Worm (Caenorhabditis elegans) whole organism, young adult: ENCODE results near the gene K12D12.4.

Experiments used
- B0019.2 ChIP-seq: fragments of 200-800 bp; sonication (Bioruptor generic); conservative IDR thresholded peaks from 2 replicates; pipeline ENCODE4 v1.3.6; 2022; ENCODE audit warnings: missing genetic modification reagents, missing genetic modification characterization, missing compliant biosample characterization
- B0035.1 ChIP-seq: sonication (generic microtip); optimal IDR thresholded peaks from 2 replicates; lab custom pipeline; 2016; ENCODE audit warnings: missing genetic modification characterization, mild to moderate bottlenecking, missing compliant biosample characterization, missing genotype, missing genetic modification reagents
- B0336.3 ChIP-seq: fragments of 200-800 bp; sonication (Bioruptor generic); IDR thresholded peaks from 2 replicates; pipeline ENCODE4 v1.3.6; 2022; ENCODE audit warnings: missing genetic modification characterization, missing compliant biosample characterization
- C06A6.2 ChIP-seq: fragments of 200-800 bp; sonication (Bioruptor generic); conservative IDR thresholded peaks from 2 replicates; pipeline ENCODE4 v1.3.6; 2022; ENCODE audit warnings: missing genetic modification characterization, missing compliant biosample characterization
- C17E4.6 ChIP-seq: fragments of 200-800 bp; sonication (Bioruptor generic); IDR thresholded peaks from 2 replicates; pipeline ENCODE4 v1.3.6; 2022; ENCODE audit warnings: missing genetic modification reagents, missing genetic modification characterization, missing compliant biosample characterization
- F39B2.1 ChIP-seq: fragments of 200-800 bp; sonication (Bioruptor generic); IDR thresholded peaks from 2 replicates; pipeline ENCODE4 v1.3.6; 2022; ENCODE audit warnings: missing genetic modification reagents, missing genetic modification characterization, missing compliant biosample characterization
- F49E8.2 ChIP-seq: sonication (generic microtip); optimal IDR thresholded peaks from 3 replicates; lab custom pipeline; 2017; ENCODE audit warnings: missing genetic modification characterization, mild to moderate bottlenecking, missing compliant biosample characterization, antibody characterized with exemption, moderate library complexity; ENCODE audit not compliant: insufficient read depth
- F55B11.4 ChIP-seq: sonication (generic microtip); optimal IDR thresholded peaks from 2 replicates; lab custom pipeline; 2016; ENCODE audit warnings: missing compliant biosample characterization, missing genetic modification characterization, borderline replicate concordance; ENCODE audit not compliant: insufficient read depth
- F57C9.4 ChIP-seq: sonication (generic microtip); optimal IDR thresholded peaks from 2 replicates; lab custom pipeline; 2017; ENCODE audit warnings: mild to moderate bottlenecking, missing genetic modification characterization, missing compliant biosample characterization
- T07F8.4 ChIP-seq: sonication (generic microtip); optimal IDR thresholded peaks from 2 replicates; lab custom pipeline; 2016; ENCODE audit warnings: mild to moderate bottlenecking, missing genetic modification characterization, moderate library complexity, missing compliant biosample characterization
- Y53F4B.3 ChIP-seq: fragments of 200-800 bp; sonication (Bioruptor generic); IDR thresholded peaks from 2 replicates; pipeline ENCODE4 v1.3.6; 2022; ENCODE audit warnings: missing genetic modification reagents, missing genetic modification characterization, missing compliant biosample characterization
- Y53G8AR.9 ChIP-seq: fragments of 200-800 bp; sonication (Bioruptor generic); conservative IDR thresholded peaks from 2 replicates; pipeline ENCODE4 v1.3.6; 2022; ENCODE audit warnings: missing genetic modification reagents, missing genetic modification characterization, missing compliant biosample characterization
- Y79H2A.3 ChIP-seq: fragments of 200-800 bp; sonication (Bioruptor generic); conservative IDR thresholded peaks from 2 replicates; pipeline ENCODE4 v1.3.6; 2022; ENCODE audit warnings: missing genetic modification reagents, missing genetic modification characterization, missing compliant biosample characterization
- aptf-2 ChIP-seq: fragments of 200-800 bp; sonication (Bioruptor generic); conservative IDR thresholded peaks from 2 replicates; pipeline ENCODE4 v1.3.6; 2022; ENCODE audit warnings: missing genetic modification reagents, missing genetic modification characterization, missing compliant biosample characterization
- aptf-3 ChIP-seq: fragments of 200-800 bp; sonication (Bioruptor generic); IDR thresholded peaks from 2 replicates; pipeline ENCODE4 v1.3.6; 2022; ENCODE audit warnings: missing genetic modification characterization, missing compliant biosample characterization
- attf-6 ChIP-seq: fragments of 200-800 bp; sonication (Bioruptor generic); IDR thresholded peaks from 2 replicates; pipeline ENCODE4 v1.3.6; 2022; ENCODE audit warnings: missing genetic modification reagents, missing genetic modification characterization, missing compliant biosample characterization
- bed-1 ChIP-seq: fragments of 200-800 bp; sonication (Bioruptor generic); IDR thresholded peaks from 2 replicates; pipeline ENCODE4 v1.3.6; 2022; ENCODE audit warnings: missing genetic modification reagents, missing genetic modification characterization, missing compliant biosample characterization
- ceh-40 ChIP-seq: fragments of 200-800 bp; sonication (Bioruptor generic); IDR thresholded peaks from 2 replicates; pipeline ENCODE4 v1.3.6; 2022; ENCODE audit warnings: missing genetic modification characterization, missing compliant biosample characterization
- ceh-79 ChIP-seq: sonication (generic microtip); optimal IDR thresholded peaks from 2 replicates; lab custom pipeline; 2017; ENCODE audit warnings: mild to moderate bottlenecking, missing genetic modification characterization, missing compliant biosample characterization
- ceh-91 ChIP-seq: fragments of 200-800 bp; sonication (Bioruptor generic); IDR thresholded peaks from 2 replicates; pipeline ENCODE4 v1.3.6; 2022; ENCODE audit warnings: missing genetic modification reagents, missing genetic modification characterization, missing compliant biosample characterization
- die-1 ChIP-seq: sonication (generic microtip); optimal IDR thresholded peaks from 2 replicates; lab custom pipeline; 2016; ENCODE audit warnings: missing genotype, mild to moderate bottlenecking, missing genetic modification characterization, missing compliant biosample characterization
- dpff-1 ChIP-seq: sonication (generic microtip); optimal IDR thresholded peaks from 2 replicates; lab custom pipeline; 2017; ENCODE audit warnings: mild to moderate bottlenecking, missing genetic modification characterization, missing compliant biosample characterization
- dpl-1 ChIP-seq: fragments of 150-350 bp; optimal IDR thresholded peaks from 2 replicates; lab custom pipeline; 2014; ENCODE audit warnings: missing biosample characterization, missing genetic modification reagents, missing genetic modification characterization
- efl-1 ChIP-seq: fragments of 150-350 bp; optimal IDR thresholded peaks from 2 replicates; lab custom pipeline; 2014; ENCODE audit warnings: missing biosample characterization, missing genetic modification reagents, missing genetic modification characterization
- egl-44 ChIP-seq: fragments of 200-800 bp; sonication (Bioruptor generic); IDR thresholded peaks from 2 replicates; pipeline ENCODE4 v1.3.6; 2022; ENCODE audit warnings: missing genetic modification reagents, missing genetic modification characterization, missing compliant biosample characterization
- egrh-3 ChIP-seq: fragments of 200-800 bp; sonication (Bioruptor generic); IDR thresholded peaks from 2 replicates; pipeline ENCODE4 v1.3.6; 2022; ENCODE audit warnings: missing genetic modification reagents, missing genetic modification characterization, missing compliant biosample characterization
- him-1 ChIP-seq: sonication (generic microtip); optimal IDR thresholded peaks from 2 replicates; lab custom pipeline; 2016; ENCODE audit warnings: missing genotype, missing genetic modification reagents, missing genetic modification characterization, missing compliant biosample characterization
- hsf-1 ChIP-seq: fragments of 200-800 bp; sonication (Bioruptor generic); IDR thresholded peaks from 2 replicates; pipeline ENCODE4 v1.3.6; 2022; ENCODE audit warnings: missing genetic modification reagents, missing genetic modification characterization, missing compliant biosample characterization
- lin-26 ChIP-seq: fragments of 200-800 bp; sonication (Bioruptor generic); IDR thresholded peaks from 2 replicates; pipeline ENCODE4 v1.3.6; 2022; ENCODE audit warnings: missing genetic modification reagents, missing genetic modification characterization, missing compliant biosample characterization
- lin-35 ChIP-seq, 3 experiments: fragments of 150-350 bp in 2 of 3; sonication (generic microtip) in 1 of 3; optimal IDR thresholded peaks; 2 replicates each; lab custom pipeline; 2014 to 2018; ENCODE audit warnings: missing biosample characterization in 3 of 3, missing genetic modification characterization in 3 of 3, missing genetic modification reagents in 3 of 3
- lin-40 ChIP-seq: sonication (generic microtip); optimal IDR thresholded peaks from 2 replicates; lab custom pipeline; 2016; ENCODE audit warnings: missing genetic modification characterization, mild to moderate bottlenecking, missing compliant biosample characterization, missing genotype, missing genetic modification reagents
- lir-1 ChIP-seq: fragments of 200-800 bp; sonication (Bioruptor generic); conservative IDR thresholded peaks from 2 replicates; pipeline ENCODE4 v1.3.6; 2022; ENCODE audit warnings: missing genetic modification reagents, missing genetic modification characterization, missing compliant biosample characterization
- mcd-1 ChIP-seq: fragments of 200-800 bp; sonication (Bioruptor generic); IDR thresholded peaks from 2 replicates; pipeline ENCODE4 v1.3.6; 2022; ENCODE audit warnings: missing genetic modification reagents, missing genetic modification characterization, missing compliant biosample characterization
- mes-4 ChIP-seq: sonication (generic microtip); optimal IDR thresholded peaks from 2 replicates; lab custom pipeline; 2016; ENCODE audit warnings: missing genotype, missing genetic modification characterization, missing compliant biosample characterization
- nhr-27 ChIP-seq: fragments of 200-800 bp; sonication (Bioruptor generic); optimal IDR thresholded peaks from 2 replicates; lab custom pipeline; 2018; ENCODE audit warnings: mild to moderate bottlenecking, missing genetic modification characterization, moderate library complexity, missing compliant biosample characterization
- pbrm-1 ChIP-seq: fragments of 200-800 bp; sonication (Bioruptor generic); IDR thresholded peaks from 2 replicates; pipeline ENCODE4 v1.3.6; 2022; ENCODE audit warnings: missing genetic modification reagents, missing genetic modification characterization, missing compliant biosample characterization
- pha-4 ChIP-seq: fragments of 150-350 bp; sonication (generic microtip); optimal IDR thresholded peaks from 2 replicates; lab custom pipeline; 2014; ENCODE audit warnings: missing biosample characterization, missing genetic modification reagents, missing genetic modification characterization
- rec-8 ChIP-seq, 2 experiments: sonication (generic microtip); optimal IDR thresholded peaks; 2 replicates each; lab custom pipeline; 2016; ENCODE audit warnings: mild to moderate bottlenecking in 2 of 2, missing genetic modification characterization in 2 of 2, missing genetic modification reagents in 2 of 2, missing genotype in 2 of 2, missing biosample characterization in 1 of 2, missing compliant biosample characterization in 1 of 2, moderate library complexity in 1 of 2
- repo-1 ChIP-seq: sonication (generic microtip); optimal IDR thresholded peaks from 2 replicates; lab custom pipeline; 2017; ENCODE audit warnings: mild to moderate bottlenecking, missing genetic modification characterization, missing compliant biosample characterization
- rpc-1 ChIP-seq, 2 experiments: fragments of 150-350 bp in 1 of 2; sonication (generic microtip) in 1 of 2; optimal IDR thresholded peaks; 2 replicates each; lab custom pipeline; 2014 to 2018; ENCODE audit warnings: missing biosample characterization in 1 of 2, missing genetic modification characterization in 1 of 2, missing genetic modification reagents in 1 of 2, missing genotype in 1 of 2
- snpc-1.3 ChIP-seq: sonication (generic microtip); optimal IDR thresholded peaks from 2 replicates; lab custom pipeline; 2017; ENCODE audit warnings: missing genetic modification characterization, mild to moderate bottlenecking, missing compliant biosample characterization, antibody characterized with exemption, moderate library complexity, missing genotype, missing genetic modification reagents; ENCODE audit not compliant: insufficient read depth
- tbp1 ChIP-seq: fragments of 200-800 bp; sonication (Bioruptor generic); optimal IDR thresholded peaks from 2 replicates; lab custom pipeline; 2018; ENCODE audit warnings: mild to moderate bottlenecking, missing genetic modification characterization, missing compliant biosample characterization
- tlf-1 ChIP-seq: fragments of 200-800 bp; sonication (Bioruptor generic); optimal IDR thresholded peaks from 2 replicates; lab custom pipeline; 2018; ENCODE audit warnings: mild to moderate bottlenecking, missing genetic modification characterization, missing compliant biosample characterization
- unc-62 ChIP-seq: fragments of 150-350 bp; optimal IDR thresholded peaks from 2 replicates; lab custom pipeline; 2014; ENCODE audit warnings: missing biosample characterization, missing genetic modification reagents, missing genetic modification characterization
- ztf-25 ChIP-seq: fragments of 200-800 bp; sonication (Bioruptor generic); IDR thresholded peaks from 2 replicates; pipeline ENCODE4 v1.3.6; 2022; ENCODE audit warnings: missing genetic modification reagents, missing genetic modification characterization, missing compliant biosample characterization

Gene K12D12.4

DNA sequence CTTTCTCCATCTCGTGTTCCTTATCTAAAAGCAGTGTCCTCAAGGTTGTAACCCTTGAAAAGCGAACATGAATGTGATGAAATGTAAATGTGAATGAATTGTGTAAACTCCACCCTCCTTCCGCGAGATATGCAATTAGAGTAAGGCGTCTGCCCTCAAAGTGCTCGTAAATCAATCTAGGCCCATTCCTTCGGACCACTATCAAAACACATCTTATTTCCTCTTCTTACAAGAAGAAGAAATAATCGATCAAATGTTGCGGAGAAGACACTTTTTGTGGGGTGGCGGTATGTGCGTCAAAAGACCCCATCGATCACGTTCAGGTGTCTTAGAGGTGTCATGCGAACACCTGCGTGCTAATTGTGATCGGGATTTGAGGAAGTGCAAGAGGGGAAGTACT lies 36.7 kb upstream of the K12D12.4 start:
- TF ChIP-seq C17E4.6 (GFP tag; lab: Robert Waterston, UW) (no peak), egl-44 (GFP tag; lab: Robert Waterston, UW) (no peak), him-1 (tag; lab: Kevin White, UChicago) (no peak), snpc-1.3 (tag; lab: Kevin White, UChicago) (no peak), nhr-27 (tag; lab: Kevin White, UChicago) (no peak), lin-40 (no peak), ceh-40 (GFP tag; lab: Robert Waterston, UW) (no peak), B0336.3 (GFP tag; lab: Robert Waterston, UW) (no peak), F57C9.4 (tag; lab: Kevin White, UChicago) (no peak), egrh-3 (no peak), F39B2.1 (GFP tag; lab: Robert Waterston, UW) (no peak), tbp1 (GFP tag; lab: Kevin White, UChicago) (no peak), aptf-2 (no peak), lir-1 (GFP tag; lab: Robert Waterston, UW) (no peak)

DNA sequence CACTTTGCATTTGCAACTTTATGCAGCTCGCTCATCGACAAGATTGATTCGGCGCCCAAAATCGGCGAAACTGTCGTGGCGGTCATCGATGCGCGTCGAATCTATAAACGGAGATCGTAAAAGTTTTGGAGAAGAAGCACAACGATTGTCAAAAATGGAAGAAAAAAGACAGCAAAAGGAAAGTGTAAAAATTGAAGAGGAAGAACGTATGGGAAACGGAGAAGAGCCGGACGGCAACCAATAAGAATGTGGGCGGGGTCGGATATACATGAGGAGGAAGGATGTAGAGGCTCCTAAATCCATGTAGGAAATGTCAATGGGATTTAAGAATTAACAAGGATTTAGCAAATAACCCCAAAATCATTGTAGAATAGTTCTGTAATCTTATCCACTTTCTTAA lies 35.6 kb upstream of the K12D12.4 start, which contains the start of gene vab-23:
TSS of gene vab-23 (minus strand) at position 101 of the 400 bp plus-strand sequence.
- TF ChIP-seq T07F8.4 (tag; lab: Kevin White, UChicago) (no peak), pbrm-1 (GFP tag; lab: Robert Waterston, UW) (no peak), repo-1 (tag; lab: Kevin White, UChicago) (no peak), B0035.1 (tag; lab: Kevin White, UChicago) (no peak), lin-35 (GFP tag; optimal IDR thresholded peaks at IDR 0.05; lab: Kevin White, UChicago) (no peak), egl-44 (GFP tag; lab: Robert Waterston, UW) (no peak), C06A6.2 (GFP tag; lab: Robert Waterston, UW) (no peak), hsf-1 (GFP tag; lab: Robert Waterston, UW) (no peak), Y79H2A.3 (GFP tag; lab: Robert Waterston, UW) (no peak), mcd-1 (GFP tag; lab: Robert Waterston, UW) (no peak), dpl-1 (no peak), mes-4 (no peak), nhr-27 (tag; lab: Kevin White, UChicago) (no peak), unc-62 (GFP tag; lab: Kevin White, UChicago) (no peak), F49E8.2 (tag; lab: Kevin White, UChicago) (no peak), efl-1 (GFP tag; lab: Kevin White, UChicago) (no peak), B0019.2 (no peak)

DNA sequence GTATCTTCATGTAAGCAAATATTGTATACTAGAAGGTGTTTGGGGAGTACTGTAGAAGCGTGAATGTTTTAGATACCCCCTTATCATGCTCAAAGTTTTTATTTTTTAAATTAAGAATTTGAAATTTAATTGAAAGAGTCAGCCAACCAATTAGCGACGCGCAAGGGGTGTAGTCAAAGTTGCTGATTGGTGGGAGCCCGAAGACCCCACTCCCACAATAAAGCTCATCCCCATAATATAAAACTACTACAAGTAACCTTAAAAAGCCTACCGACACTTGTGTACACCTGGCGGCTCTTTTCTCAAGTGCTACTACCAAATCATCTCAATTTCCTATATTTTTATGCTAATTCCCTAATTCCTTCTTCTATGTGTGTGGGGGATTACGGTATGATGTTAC lies 34.2 kb upstream of the K12D12.4 start:
- no peak for TF ChIP-seq mcd-1 (GFP tag; lab: Robert Waterston, UW)
- TF ChIP-seq ztf-25 (GFP tag; lab: Robert Waterston, UW): no peak
- TF ChIP-seq die-1: no peak
- no peak for TF ChIP-seq tlf-1
- TF ChIP-seq attf-6 (GFP tag; lab: Robert Waterston, UW): no peak
- TF ChIP-seq F55B11.4: no peak
- no peak for TF ChIP-seq dpff-1 (tag; lab: Kevin White, UChicago)

DNA sequence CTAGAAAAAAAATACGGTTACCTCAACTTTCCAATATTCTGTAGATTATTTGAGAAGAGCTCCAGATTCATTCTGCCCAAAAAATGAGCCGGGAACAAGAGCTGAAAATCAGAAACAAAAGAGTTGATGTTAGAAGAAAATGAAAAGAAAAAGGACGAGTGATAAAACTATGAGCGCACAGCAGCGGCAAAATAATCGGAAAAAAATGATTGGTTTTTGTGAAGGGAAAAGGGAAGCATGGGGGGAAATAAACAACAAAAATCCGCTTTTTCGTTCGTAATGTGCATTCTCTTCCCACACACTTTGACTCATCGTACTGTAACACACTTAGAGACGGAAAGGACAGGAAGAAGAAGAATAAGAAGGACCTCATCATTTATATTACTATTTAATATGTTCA lies 27.8 kb upstream of the K12D12.4 start, which contains the start of gene ZK930.2:
TSS of gene ZK930.2 (minus strand) at position 101 of the 400 bp plus-strand sequence.
- TF ChIP-seq Y53F4B.3 (no peak), ceh-40 (GFP tag; lab: Robert Waterston, UW) (no peak), bed-1 (GFP tag; lab: Robert Waterston, UW) (no peak), ceh-79 (tag; lab: Kevin White, UChicago) (no peak), aptf-3 (GFP tag; lab: Robert Waterston, UW) (no peak), F57C9.4 (tag; lab: Kevin White, UChicago) (no peak), rec-8 (tag; optimal IDR thresholded peaks at IDR 0.05; lab: Kevin White, UChicago) (no peak), lir-1 (GFP tag; lab: Robert Waterston, UW) (no peak), lin-26 (GFP tag; lab: Robert Waterston, UW) (no peak), pha-4 (tag; lab: Kevin White, UChicago) (no peak), ceh-91 (GFP tag; lab: Robert Waterston, UW) (no peak), rpc-1 (optimal IDR thresholded peaks at IDR 0.05; lab: Kevin White, UChicago) (no peak), rpc-1 (tag; optimal IDR thresholded peaks at IDR 0.05; lab: Kevin White, UChicago) (no peak), Y53G8AR.9 (GFP tag; lab: Robert Waterston, UW) (no peak)
